Worm (Caenorhabditis elegans) whole organism, L2 larva: ENCODE data around the gene fbxa-155.

ENCODE experiments used
- F13H6.1 ChIP-seq: sonication (generic microtip); optimal IDR thresholded peaks from 2 replicates; lab custom pipeline; 2016; ENCODE audit warnings: missing genetic modification characterization, missing compliant biosample characterization
- Y55F3AM.14 ChIP-seq: fragments of 200-800 bp; sonication (Bioruptor generic); optimal IDR thresholded peaks from 2 replicates; lab custom pipeline; 2018; ENCODE audit warnings: mild to moderate bottlenecking, missing genetic modification characterization, missing compliant biosample characterization
- ZK546.5 ChIP-seq: sonication (generic microtip); optimal IDR thresholded peaks from 2 replicates; lab custom pipeline; 2017; ENCODE audit warnings: missing biosample characterization, missing genetic modification characterization
- alr-1 ChIP-seq: fragments of 150-350 bp; optimal IDR thresholded peaks from 2 replicates; lab custom pipeline; 2014; ENCODE audit warnings: missing biosample characterization, missing genetic modification characterization
- aly-2 ChIP-seq: fragments of 150-350 bp; optimal IDR thresholded peaks from 2 replicates; lab custom pipeline; 2014; ENCODE audit warnings: missing biosample characterization, missing genetic modification characterization
- ceh-16 ChIP-seq: fragments of 150-350 bp; optimal IDR thresholded peaks from 2 replicates; lab custom pipeline; 2014; ENCODE audit warnings: missing biosample characterization, missing genetic modification characterization
- ceh-82 ChIP-seq: fragments of 150-350 bp; optimal IDR thresholded peaks from 2 replicates; lab custom pipeline; 2014; ENCODE audit warnings: missing biosample characterization, missing genetic modification characterization
- crh-2 ChIP-seq: sonication (generic microtip); optimal IDR thresholded peaks from 2 replicates; lab custom pipeline; 2017; ENCODE audit warnings: missing biosample characterization, missing genetic modification characterization
- dmd-4 ChIP-seq: sonication (generic microtip); optimal IDR thresholded peaks from 2 replicates; lab custom pipeline; 2017; ENCODE audit warnings: missing biosample characterization, missing genetic modification characterization
- egl-27 ChIP-seq: sonication (generic microtip); optimal IDR thresholded peaks from 3 replicates; lab custom pipeline; 2017; ENCODE audit warnings: missing biosample characterization, missing genetic modification reagents, missing genetic modification characterization
- elt-1 ChIP-seq: fragments of 150-350 bp; optimal IDR thresholded peaks from 2 replicates; lab custom pipeline; 2014; ENCODE audit warnings: missing biosample characterization, missing genetic modification characterization
- elt-3 ChIP-seq: sonication (generic microtip); optimal IDR thresholded peaks from 2 replicates; lab custom pipeline; 2017; ENCODE audit warnings: missing biosample characterization, missing genetic modification characterization
- lin-11 ChIP-seq: fragments of 150-350 bp; sonication (generic microtip); optimal IDR thresholded peaks from 2 replicates; lab custom pipeline; 2014; ENCODE audit warnings: missing biosample characterization, missing genetic modification characterization, inconsistent platforms, mixed read lengths
- lin-39 ChIP-seq: fragments of 150-350 bp; optimal IDR thresholded peaks from 2 replicates; lab custom pipeline; 2014; ENCODE audit warnings: missing biosample characterization, missing genetic modification reagents, missing genetic modification characterization
- mbf-1 ChIP-seq: sonication (generic microtip); optimal IDR thresholded peaks from 2 replicates; lab custom pipeline; 2017; ENCODE audit warnings: missing biosample characterization, missing genetic modification characterization
- nhr-11 ChIP-seq: fragments of 150-350 bp; optimal IDR thresholded peaks from 2 replicates; lab custom pipeline; 2014; ENCODE audit warnings: missing biosample characterization, missing genetic modification characterization
- nhr-12 ChIP-seq: fragments of 150-350 bp; optimal IDR thresholded peaks from 2 replicates; lab custom pipeline; 2014; ENCODE audit warnings: missing biosample characterization, missing genetic modification characterization
- nhr-129 ChIP-seq: fragments of 150-350 bp; optimal IDR thresholded peaks from 2 replicates; lab custom pipeline; 2014; ENCODE audit warnings: missing biosample characterization, missing genetic modification characterization
- nhr-6 ChIP-seq: fragments of 150-350 bp; optimal IDR thresholded peaks from 2 replicates; lab custom pipeline; 2014; ENCODE audit warnings: missing biosample characterization, missing genetic modification characterization
- nhr-77 ChIP-seq: fragments of 150-350 bp; optimal IDR thresholded peaks from 2 replicates; lab custom pipeline; 2014; ENCODE audit warnings: missing biosample characterization, missing genetic modification characterization
- sem-4 ChIP-seq: fragments of 150-350 bp; optimal IDR thresholded peaks from 2 replicates; lab custom pipeline; 2014; ENCODE audit warnings: missing biosample characterization, missing genetic modification reagents, missing genetic modification characterization
- skn-1 ChIP-seq: sonication (generic microtip); optimal IDR thresholded peaks from 2 replicates; lab custom pipeline; 2017; ENCODE audit warnings: missing biosample characterization, missing genetic modification characterization
- snpc-4 ChIP-seq: fragments of 150-350 bp; optimal IDR thresholded peaks from 2 replicates; lab custom pipeline; 2014; ENCODE audit warnings: missing biosample characterization, missing genetic modification characterization
- unc-39 ChIP-seq: fragments of 150-350 bp; optimal IDR thresholded peaks from 2 replicates; lab custom pipeline; 2014; ENCODE audit warnings: missing biosample characterization, missing genetic modification characterization
- unc-55 ChIP-seq: fragments of 150-350 bp; sonication (generic microtip); optimal IDR thresholded peaks from 3 replicates; lab custom pipeline; 2014; ENCODE audit warnings: missing biosample characterization, missing genetic modification reagents, missing genetic modification characterization
- zag-1 ChIP-seq: fragments of 150-350 bp; optimal IDR thresholded peaks from 2 replicates; lab custom pipeline; 2014; ENCODE audit warnings: missing biosample characterization, missing genetic modification characterization
- ztf-1 ChIP-seq: fragments of 200-800 bp; sonication (Bioruptor generic); conservative IDR thresholded peaks from 2 replicates; pipeline ENCODE4 v1.3.6; 2022; ENCODE audit warnings: missing genetic modification characterization, missing compliant biosample characterization
- ztf-11 ChIP-seq: sonication (generic microtip); optimal IDR thresholded peaks from 2 replicates; lab custom pipeline; 2017; ENCODE audit warnings: missing biosample characterization, missing genetic modification characterization
- ztf-4 ChIP-seq: fragments of 150-350 bp; optimal IDR thresholded peaks from 2 replicates; lab custom pipeline; 2014; ENCODE audit warnings: missing biosample characterization, missing genetic modification characterization

fbxa-155 gene

ce11 chrIII:9965444-9965843 is 44.6 kb downstream of the fbxa-155 start:
- TF ChIP-seq ceh-16 (tag; lab: Kevin White, UChicago): no peak
- no peak for TF ChIP-seq mbf-1
- no peak for TF ChIP-seq sem-4 (tag; lab: Kevin White, UChicago)
- no peak for TF ChIP-seq ztf-1
- no peak for TF ChIP-seq nhr-12
- TF ChIP-seq elt-3 (tag; lab: Kevin White, UChicago): no peak
- TF ChIP-seq Y55F3AM.14 (GFP tag; lab: Kevin White, UChicago): no peak
- no peak for TF ChIP-seq zag-1 (tag; lab: Kevin White, UChicago)
- TF ChIP-seq alr-1 (tag; lab: Kevin White, UChicago): no peak
- TF ChIP-seq nhr-77 (tag; lab: Kevin White, UChicago): no peak
- no peak for TF ChIP-seq aly-2 (tag; lab: Kevin White, UChicago)
- TF ChIP-seq ztf-11 (tag; lab: Kevin White, UChicago): no peak
- no peak for TF ChIP-seq nhr-11 (tag; lab: Kevin White, UChicago)
- no peak for TF ChIP-seq nhr-6 (tag; lab: Kevin White, UChicago)
- TF ChIP-seq egl-27 (tag; lab: Kevin White, UChicago): no peak
- no peak for TF ChIP-seq elt-1

- TF ChIP-seq ceh-16 (tag; lab: Kevin White, UChicago) (no peak), nhr-12 (no peak), snpc-4 (tag; lab: Kevin White, UChicago) (no peak), aly-2 (tag; lab: Kevin White, UChicago) (no peak), unc-39 (tag; lab: Kevin White, UChicago) (no peak), ztf-4 (tag; lab: Kevin White, UChicago) (no peak), egl-27 (tag; lab: Kevin White, UChicago) (no peak), ceh-82 (no peak), unc-55 (GFP tag; lab: Kevin White, UChicago) (no peak), ZK546.5 (tag; lab: Kevin White, UChicago) (no peak), sem-4 (tag; lab: Kevin White, UChicago) (no peak), alr-1 (tag; lab: Kevin White, UChicago) (no peak), F13H6.1 (tag; lab: Kevin White, UChicago) (no peak), crh-2 (no peak), lin-39 (tag; lab: Kevin White, UChicago) (no peak), skn-1 (tag; lab: Kevin White, UChicago) (no peak)
Measured at ce11 chrIII:9964416-9964815, 45.6 kb downstream of the fbxa-155 start.

- TF ChIP-seq nhr-129 (tag; lab: Kevin White, UChicago) (no peak), zag-1 (tag; lab: Kevin White, UChicago) (no peak), dmd-4 (tag; lab: Kevin White, UChicago) (no peak), lin-11 (tag; lab: Kevin White, UChicago) (no peak), crh-2 (no peak), nhr-77 (tag; lab: Kevin White, UChicago) (no peak), unc-55 (GFP tag; lab: Kevin White, UChicago) (no peak), elt-3 (tag; lab: Kevin White, UChicago) (no peak)
Measured at ce11 chrIII:9963447-9963846, 46.6 kb downstream of the fbxa-155 start.
